Worm (Caenorhabditis elegans): ENCODE data around the gene C31B8.9.

DNA sequence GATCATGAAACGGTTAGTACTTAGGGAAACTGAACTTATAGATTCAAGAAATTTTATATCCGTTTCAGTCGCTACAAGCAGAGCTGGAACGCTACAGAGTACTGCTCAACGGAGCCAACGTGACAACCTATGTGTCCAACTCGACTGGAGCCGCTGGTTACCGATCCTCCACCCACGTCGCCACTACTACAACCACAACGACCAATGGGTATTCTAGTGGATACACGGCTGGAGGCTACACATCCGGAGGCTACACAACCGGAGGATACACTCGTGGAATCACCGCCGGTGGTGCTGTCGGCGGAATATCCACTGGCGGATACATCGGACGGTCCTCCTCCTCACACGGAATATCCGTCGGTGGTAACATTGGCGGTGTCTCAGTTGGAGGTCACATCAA lies 29.7 kb downstream of the C31B8.9 start:
- TF ChIP-seq mef-2 (tag; optimal IDR thresholded peaks at IDR 0.05) = no peak
- TF ChIP-seq fos-1 (tag; optimal IDR thresholded peaks at IDR 0.05) = no peak
- no peak for TF ChIP-seq sptf-1 (tag; optimal IDR thresholded peaks at IDR 0.05)
- TF ChIP-seq ceh-82 (tag; optimal IDR thresholded peaks at IDR 0.05) = no peak
- TF ChIP-seq zag-1 (tag; optimal IDR thresholded peaks at IDR 0.05) = no peak

Data from whole organism, L1 larva.